Fruit fly (Drosophila melanogaster): ENCODE results near the gene Tcs6.

DNA sequence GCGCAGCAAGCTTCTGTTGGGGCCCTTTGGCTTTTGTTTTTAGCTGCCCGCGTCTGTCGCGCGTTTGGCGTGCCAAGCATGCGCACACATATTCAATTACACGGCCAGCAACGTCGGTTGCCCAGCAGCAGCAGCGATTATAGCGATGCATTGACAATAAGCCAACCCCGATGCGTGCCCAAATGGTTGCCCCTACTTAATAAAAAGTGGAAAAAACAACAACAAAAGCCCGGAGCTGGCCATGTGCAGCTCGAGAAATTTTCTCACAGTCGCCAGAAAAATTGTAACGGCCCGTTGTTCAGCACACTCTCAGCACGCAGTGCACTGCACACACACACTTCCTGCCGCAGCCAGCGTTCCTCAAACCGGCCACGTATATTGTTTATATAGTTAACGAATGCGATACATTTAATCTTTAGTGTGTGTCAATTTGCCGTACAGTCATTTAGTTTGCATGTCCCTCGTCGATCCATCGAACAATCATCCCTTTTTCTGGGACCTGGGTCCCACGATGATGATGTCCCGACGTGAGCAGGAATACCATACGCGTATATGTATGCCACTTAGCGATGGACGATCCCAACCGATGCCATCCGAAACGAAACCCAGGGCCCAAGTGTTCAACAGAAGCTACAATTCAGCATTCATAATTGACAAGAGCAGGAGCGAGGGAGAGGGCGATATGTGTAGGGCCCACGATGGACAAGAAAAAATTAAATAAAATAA lies 23.2 kb downstream of the Tcs6 start:
- TF ChIP-seq usp (GFP tag; optimal IDR thresholded peaks at IDR 0.05), result no peak
- no peak for TF ChIP-seq pan (optimal IDR thresholded peaks at IDR 0.05)
- no peak for TF ChIP-seq CG8478 (optimal IDR thresholded peaks at IDR 0.05)
- no peak for TF ChIP-seq Dll (optimal IDR thresholded peaks at IDR 0.05)
- no peak for TF ChIP-seq EcR (GFP tag; optimal IDR thresholded peaks at IDR 0.05)
- TF ChIP-seq psq (optimal IDR thresholded peaks at IDR 0.05), result no peak

Measured in whole organism.